Worm (Caenorhabditis elegans): ENCODE data around the gene gpx-6.
A peak's percentile ranks its signal among the peaks of the same experiment; 100 is the strongest.

The gpx-6 gene

DNA sequence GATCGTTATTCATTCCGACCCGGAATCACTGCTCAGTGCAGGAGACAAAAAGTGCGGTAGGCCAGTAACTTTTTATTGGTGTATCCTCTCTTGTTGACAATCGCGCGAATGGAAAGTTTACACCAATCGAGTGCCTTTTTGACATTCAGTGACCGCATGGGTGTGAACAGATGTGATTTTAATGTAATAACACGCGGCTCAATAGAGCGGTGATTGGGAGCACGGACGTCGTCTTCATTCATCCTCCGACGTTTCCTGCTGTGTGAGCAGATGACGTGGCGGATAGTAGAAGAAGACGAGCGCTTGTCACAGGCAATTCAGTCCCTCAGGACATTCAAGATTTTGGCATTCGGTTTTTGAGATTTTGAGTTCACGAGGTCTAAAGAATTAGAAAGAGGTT is 39.4 kb upstream of the gpx-6 start:
- TF ChIP-seq nhr-20 (tag; optimal IDR thresholded peaks at IDR 0.05) (no peak), fkh-10 (GFP tag; optimal IDR thresholded peaks at IDR 0.05) (peak; percentile 56), lin-14 (GFP tag; optimal IDR thresholded peaks at IDR 0.05) (peak; percentile 5)

DNA sequence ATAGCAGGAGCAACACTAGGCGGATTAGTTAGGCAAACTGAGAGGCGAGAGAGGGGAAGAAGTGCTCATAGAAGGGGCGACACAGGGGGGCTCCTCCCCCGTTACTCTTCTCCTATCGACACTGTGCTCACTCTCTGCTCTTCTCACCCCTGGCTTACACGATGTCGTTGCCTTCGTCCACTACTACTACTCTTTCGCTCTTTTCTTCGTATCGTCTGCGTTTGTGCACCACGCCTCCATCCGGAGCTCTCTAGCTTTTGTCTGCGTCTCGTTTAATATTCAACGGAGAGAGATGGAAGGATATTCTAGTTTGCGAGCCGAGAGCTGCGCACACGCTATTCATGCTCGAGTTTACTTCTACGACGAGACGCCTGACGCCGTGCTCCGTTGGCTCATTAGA is 38.7 kb upstream of the gpx-6 start:
- TF ChIP-seq tbx-2 (tag; optimal IDR thresholded peaks at IDR 0.05) (peak; percentile 42), lsy-2 (tag; optimal IDR thresholded peaks at IDR 0.05) (peak; percentile 9 to 35), egl-27 (tag; optimal IDR thresholded peaks at IDR 0.05) (peak in 1 of 2 experiments; percentile 31), ets-5 (GFP tag; IDR thresholded peaks at IDR 0.05) (no peak), mep-1 (tag; optimal IDR thresholded peaks at IDR 0.05) (peak; percentile 46), sup-37 (GFP tag; optimal IDR thresholded peaks at IDR 0.05) (no peak), tlp-1 (tag; optimal IDR thresholded peaks at IDR 0.05) (no peak), xbp-1 (tag; optimal IDR thresholded peaks at IDR 0.05) (peak; percentile 20), nhr-77 (tag; optimal IDR thresholded peaks at IDR 0.05) (no peak), elt-3 (tag; optimal IDR thresholded peaks at IDR 0.05) (no peak), nhr-85 (tag) (no peak), unc-98 (GFP tag; IDR thresholded peaks at IDR 0.05) (no peak), mef-2 (tag; optimal IDR thresholded peaks at IDR 0.05) (no peak), snpc-4 (tag; optimal IDR thresholded peaks at IDR 0.05) (no peak), jun-1 (tag; optimal IDR thresholded peaks at IDR 0.05) (peak; percentile 22), C04F5.9 (tag; optimal IDR thresholded peaks at IDR 0.05) (no peak), ztf-4 (tag; optimal IDR thresholded peaks at IDR 0.05) (no peak), lin-14 (GFP tag; optimal IDR thresholded peaks at IDR 0.05) (peak; percentile 86), fkh-4 (tag; optimal IDR thresholded peaks at IDR 0.05; ENCODE audit: borderline replicate concordance) (no peak), hlh-17 (GFP tag; optimal IDR thresholded peaks at IDR 0.05; ENCODE audit: borderline replicate concordance) (no peak), efl-3 (GFP tag; optimal IDR thresholded peaks at IDR 0.05) (no peak), fos-1 (tag; optimal IDR thresholded peaks at IDR 0.05) (no peak), unc-130 (tag; optimal IDR thresholded peaks at IDR 0.05) (no peak), lin-35 (GFP tag; optimal IDR thresholded peaks at IDR 0.05) (peak in 1 of 2 experiments; percentile 31), C16A3.4 (tag; optimal IDR thresholded peaks at IDR 0.05) (no peak), egl-13 (tag; optimal IDR thresholded peaks at IDR 0.05) (peak; percentile 60), ceh-8 (GFP tag; optimal IDR thresholded peaks at IDR 0.05) (peak; percentile 47), rnt-1 (tag; optimal IDR thresholded peaks at IDR 0.05) (no peak), lir-3 (tag; optimal IDR thresholded peaks at IDR 0.05; ENCODE audit: poor library complexity) (no peak), snu-23 (GFP tag; optimal IDR thresholded peaks at IDR 0.05) (peak; percentile 41), nhr-19 (GFP tag; conservative IDR thresholded peaks at IDR 0.05) (no peak), lin-13 (GFP tag; optimal IDR thresholded peaks at IDR 0.05) (no peak), ceh-90 (tag; optimal IDR thresholded peaks at IDR 0.05) (no peak), elt-2 (tag; optimal IDR thresholded peaks at IDR 0.05) (no peak), ceh-88 (GFP tag; IDR thresholded peaks at IDR 0.05) (no peak), fkh-10 (GFP tag; optimal IDR thresholded peaks at IDR 0.05) (peak; percentile 87), aha-1 (tag; optimal IDR thresholded peaks at IDR 0.05) (no peak), mab-9 (GFP tag; IDR thresholded peaks at IDR 0.05) (peak; percentile 47; the same call in 1 of the 2 replicates), grh-1 (GFP tag; IDR thresholded peaks at IDR 0.05) (no peak), alr-1 (tag; optimal IDR thresholded peaks at IDR 0.05; ENCODE audit: borderline replicate concordance) (no peak), mdl-1 (tag; optimal IDR thresholded peaks at IDR 0.05) (no peak), C34B4.2 (tag; optimal IDR thresholded peaks at IDR 0.05) (no peak), nhr-28 (tag; optimal IDR thresholded peaks at IDR 0.05) (no peak), dpl-1 (GFP tag; optimal IDR thresholded peaks at IDR 0.05) (no peak), ztf-11 (tag; optimal IDR thresholded peaks at IDR 0.05) (no peak), swsn-7 (tag; optimal IDR thresholded peaks at IDR 0.05) (peak; percentile 65), pax-3 (tag; optimal IDR thresholded peaks at IDR 0.05) (no peak), efl-1 (optimal IDR thresholded peaks at IDR 0.05) (peak; percentile 22 to 40), efl-1 (GFP tag; optimal IDR thresholded peaks at IDR 0.05 in 1 of 2) (no peak), unc-62 (GFP tag; optimal IDR thresholded peaks at IDR 0.05) (no peak)
